Fruit fly (Drosophila melanogaster) whole organism, pupa: ENCODE data around the gene CG7044.

ENCODE experiments used
- CG17806 ChIP-seq: fragments of 200-800 bp; sonication (Bioruptor generic); optimal IDR thresholded peaks from 2 replicates; lab custom pipeline; 2018; ENCODE audit warnings: missing biosample characterization, mild to moderate bottlenecking, missing genetic modification characterization, moderate library complexity
- CG32121 ChIP-seq: fragments of 200-800 bp; sonication (Bioruptor generic); IDR thresholded peaks from 2 replicates; pipeline ENCODE4 v1.3.6; 2022; ENCODE audit warnings: missing biosample characterization, missing genetic modification characterization
- CG34367 ChIP-seq: fragments of 200-800 bp; sonication (Bioruptor generic); optimal IDR thresholded peaks from 2 replicates; lab custom pipeline; 2018; ENCODE audit warnings: missing biosample characterization, mild to moderate bottlenecking, missing genetic modification characterization
- CG4496 ChIP-seq: fragments of 200-800 bp; sonication (Bioruptor generic); IDR thresholded peaks from 3 replicates; pipeline ENCODE4 v1.3.6; 2022; ENCODE audit warnings: missing biosample characterization, missing genetic modification characterization
- CG9948 ChIP-seq: fragments of 200-800 bp; sonication (Bioruptor generic); optimal IDR thresholded peaks from 2 replicates; lab custom pipeline; 2018; ENCODE audit warnings: missing biosample characterization, mild to moderate bottlenecking, missing genetic modification characterization, moderate library complexity
- EcR ChIP-seq: fragments of 200-800 bp; sonication (Bioruptor generic); optimal IDR thresholded peaks from 3 replicates; lab custom pipeline; 2019; ENCODE audit warnings: missing biosample characterization, missing genetic modification characterization, mild to moderate bottlenecking, moderate library complexity, missing genetic modification reagents
- Ets98B ChIP-seq: fragments of 200-800 bp; sonication (Bioruptor generic); IDR thresholded peaks from 2 replicates; pipeline ENCODE4 v1.3.6; 2022; ENCODE audit warnings: missing biosample characterization, missing genetic modification characterization
- fd96Ca ChIP-seq: fragments of 200-800 bp; sonication (Bioruptor generic); IDR thresholded peaks from 3 replicates; pipeline ENCODE4 v1.3.6; 2022; ENCODE audit warnings: missing biosample characterization, missing genetic modification characterization

DNA sequence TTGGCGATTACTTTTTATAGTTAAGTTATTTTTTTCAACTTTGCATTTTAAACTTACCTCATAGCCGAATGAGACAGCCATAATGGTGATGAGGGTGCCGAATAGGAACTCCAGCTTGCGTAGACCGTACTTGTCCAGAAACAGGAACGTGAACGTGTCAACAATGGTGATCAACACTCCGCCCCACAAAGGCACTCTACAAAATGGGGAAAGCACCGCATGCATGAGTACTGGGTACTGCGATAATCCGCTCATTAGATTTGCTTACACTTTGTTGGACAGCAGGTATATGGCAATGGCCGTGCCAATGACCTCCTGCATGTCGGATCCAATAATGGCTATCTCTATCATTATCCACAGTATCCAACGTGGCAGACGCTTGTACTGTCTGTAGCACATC, 44.0 kb downstream of the CG7044 start:
- TF ChIP-seq CG34367 (tag; lab: Kevin White, UChicago) (no peak), CG32121 (GFP tag; lab: Robert Waterston, UW) (no peak), CG17806 (tag; lab: Kevin White, UChicago) (no peak), CG4496 (no peak), EcR (GFP tag; lab: Kevin White, UChicago) (no peak), fd96Ca (GFP tag; lab: Robert Waterston, UW) (no peak), CG9948 (tag; lab: Kevin White, UChicago) (no peak), Ets98B (GFP tag; lab: Robert Waterston, UW) (no peak)
